Worm (Caenorhabditis elegans) whole organism, late embryonic: ENCODE results near the gene F44E7.9.
"Not testable (repeated sequence)": the region's sequence is repeated elsewhere in the genome, so short reads cannot be mapped to it uniquely, and the experiment has no call there.

Experiments
- F13H6.1 ChIP-seq: sonication (generic microtip); optimal IDR thresholded peaks from 2 replicates; lab custom pipeline; 2016; ENCODE audit warnings: missing genetic modification characterization, missing compliant biosample characterization
- Y22D7AL.16 ChIP-seq: sonication (generic microtip); optimal IDR thresholded peaks from 2 replicates; lab custom pipeline; 2016; ENCODE audit warnings: missing genetic modification characterization, missing compliant biosample characterization
- ceh-19 ChIP-seq: fragments of 200-800 bp; sonication (Bioruptor generic); optimal IDR thresholded peaks from 2 replicates; lab custom pipeline; 2018; ENCODE audit warnings: mild to moderate bottlenecking, missing genetic modification characterization, missing compliant biosample characterization
- ceh-34 ChIP-seq: sonication (generic microtip); optimal IDR thresholded peaks from 2 replicates; lab custom pipeline; 2016; ENCODE audit warnings: mild to moderate bottlenecking, missing genetic modification characterization, missing compliant biosample characterization
- nfya-1 ChIP-seq: sonication (generic microtip); optimal IDR thresholded peaks from 2 replicates; lab custom pipeline; 2017; ENCODE audit warnings: missing genetic modification characterization, mild to moderate bottlenecking, missing compliant biosample characterization, antibody characterized with exemption, moderate library complexity
- pag-3 ChIP-seq: sonication (generic microtip); optimal IDR thresholded peaks from 2 replicates; lab custom pipeline; 2016; ENCODE audit warnings: missing compliant biosample characterization, missing genetic modification characterization, borderline replicate concordance
- unc-3 ChIP-seq, 2 experiments: fragments of 200-800 bp in 1 of 2; sonication (Bioruptor generic) in 1 of 2; sonication (generic microtip) in 1 of 2; conservative IDR thresholded peaks in 1 of 2; optimal IDR thresholded peaks in 1 of 2; 2 replicates each; pipeline versions ENCODE4 v1.3.6 to Lab custom; 2016 to 2022; ENCODE audit warnings: missing compliant biosample characterization in 2 of 2, missing genetic modification characterization in 2 of 2, missing genetic modification reagents in 1 of 2
- ztf-16 ChIP-seq: sonication (generic microtip); optimal IDR thresholded peaks from 2 replicates; lab custom pipeline; 2017; ENCODE audit warnings: missing genetic modification characterization, missing compliant biosample characterization

ce11 chrV:5776941-5777340 lies 14.1 kb upstream of the F44E7.9 start, which contains the start of gene F44E7.4:
- peak; percentile 72; the same call in 1 of the 2 replicates for TF ChIP-seq unc-3 (GFP tag; conservative IDR thresholded peaks at IDR 0.05; lab: Robert Waterston, UW)
- TF ChIP-seq unc-3 (tag; optimal IDR thresholded peaks at IDR 0.05; lab: Kevin White, UChicago); F13H6.1 (tag; lab: Kevin White, UChicago); Y22D7AL.16; ztf-16; pag-3 (tag; lab: Kevin White, UChicago); ceh-34 (tag; lab: Kevin White, UChicago); ceh-19 (GFP tag; lab: Kevin White, UChicago): not testable (repeated sequence)
- peak; percentile 28 for TF ChIP-seq nfya-1 (tag; lab: Kevin White, UChicago)
